Worm (Caenorhabditis elegans): Measurements from ENCODE around the gene sri-53.

- TF ChIP-seq lin-13 (GFP tag; optimal IDR thresholded peaks at IDR 0.05) (no peak), ama-1 (optimal IDR thresholded peaks at IDR 0.05) (no peak), crh-2 (tag; optimal IDR thresholded peaks at IDR 0.05) (no peak), ztf-11 (tag; optimal IDR thresholded peaks at IDR 0.05) (no peak), zag-1 (tag; optimal IDR thresholded peaks at IDR 0.05) (no peak), egl-27 (tag; optimal IDR thresholded peaks at IDR 0.05) (no peak), lsy-2 (tag; optimal IDR thresholded peaks at IDR 0.05) (no peak)
These were observed 18.3 kb upstream of the sri-53 start, which contains the start of gene ZC239.22 for ce11 chrII:3220723-3221122.

Measured in whole organism, L2 larva.